Worm (Caenorhabditis elegans): Measurements from ENCODE around the gene K06H6.2.

DNA sequence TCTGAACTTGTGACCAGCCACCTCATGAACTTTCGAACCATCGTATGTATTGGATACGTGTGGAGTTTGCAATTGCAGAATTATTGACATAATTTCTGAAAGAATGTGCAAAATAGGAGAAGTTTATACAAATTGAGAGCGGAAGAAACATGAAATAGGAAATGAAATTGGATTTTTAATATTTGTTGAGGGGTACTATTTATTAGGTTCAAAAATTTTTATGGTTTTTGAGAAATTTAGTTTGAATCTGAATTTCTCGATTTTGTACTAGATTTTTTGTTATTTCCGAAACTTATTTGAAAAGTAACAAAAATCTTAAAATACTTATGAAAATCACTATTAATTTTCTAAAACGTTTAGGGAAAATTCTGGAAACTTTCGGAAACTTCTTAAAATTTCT lies 43.0 kb downstream of the K06H6.2 start, which contains the start of gene F48G7.9:
- TF ChIP-seq jun-1 (tag; optimal IDR thresholded peaks at IDR 0.05): no peak
- TF ChIP-seq aha-1 (tag; optimal IDR thresholded peaks at IDR 0.05): no peak
- no peak for TF ChIP-seq lin-13 (GFP tag; optimal IDR thresholded peaks at IDR 0.05)
